Worm (Caenorhabditis elegans) whole organism, L4 larva: Measurements from ENCODE around the gene F23H12.7.

ENCODE experiments used
- duxl-1 ChIP-seq: sonication (generic microtip); optimal IDR thresholded peaks from 2 replicates; lab custom pipeline; 2016; ENCODE audit warnings: mild to moderate bottlenecking, missing genetic modification characterization, moderate library complexity, missing compliant biosample characterization; ENCODE audit not compliant: poor library complexity
- nhr-25 ChIP-seq: sonication (generic microtip); optimal IDR thresholded peaks from 2 replicates; lab custom pipeline; 2017; ENCODE audit warnings: missing genetic modification characterization, mild to moderate bottlenecking, missing compliant biosample characterization, antibody characterized with exemption, moderate library complexity, borderline replicate concordance; ENCODE audit not compliant: insufficient read depth
- pha-4 ChIP-seq, 2 experiments: fragments of 150-350 bp in 1 of 2; fragments of 200-800 bp in 1 of 2; sonication (Bioruptor generic) in 1 of 2; IDR thresholded peaks in 1 of 2; optimal IDR thresholded peaks in 1 of 2; 2 replicates each; pipeline versions ENCODE4 v1.3.6 to Lab custom; 2014 to 2022; ENCODE audit warnings: missing genetic modification characterization in 2 of 2, missing genetic modification reagents in 2 of 2, missing biosample characterization in 1 of 2, missing compliant biosample characterization in 1 of 2
- ztf-11 ChIP-seq: fragments of 150-350 bp; optimal IDR thresholded peaks from 2 replicates; lab custom pipeline; 2014; ENCODE audit warnings: missing biosample characterization, missing genetic modification characterization

ce11 chrV:12352445-12352844 is 19.0 kb upstream of the F23H12.7 start, which contains the start of gene sqt-3:
- no peak for TF ChIP-seq ztf-11
- TF ChIP-seq duxl-1 = no peak
- TF ChIP-seq pha-4 (GFP tag; IDR thresholded peaks at IDR 0.05; lab: Robert Waterston, UW) = no peak
- TF ChIP-seq pha-4 (tag; optimal IDR thresholded peaks at IDR 0.05; lab: Kevin White, UChicago) = no peak
- TF ChIP-seq nhr-25 (tag; lab: Kevin White, UChicago) = no peak
